Worm (Caenorhabditis elegans) whole organism, late embryonic: ENCODE results near the gene F01D5.10.

Experiments used
- F13H6.1 ChIP-seq: sonication (generic microtip); optimal IDR thresholded peaks from 2 replicates; lab custom pipeline; 2016; ENCODE audit warnings: missing genetic modification characterization, missing compliant biosample characterization
- ama-1 ChIP-seq: fragments of 150-350 bp; optimal IDR thresholded peaks from 2 replicates; lab custom pipeline; 2014
- ceh-2 ChIP-seq: sonication (generic microtip); optimal IDR thresholded peaks from 2 replicates; lab custom pipeline; 2016; ENCODE audit warnings: missing genotype, missing genetic modification characterization, missing compliant biosample characterization
- ceh-6 ChIP-seq: fragments of 200-800 bp; sonication (Bioruptor generic); optimal IDR thresholded peaks from 2 replicates; lab custom pipeline; 2018; ENCODE audit warnings: mild to moderate bottlenecking, missing genetic modification characterization, missing compliant biosample characterization
- che-1 ChIP-seq: sonication (generic microtip); optimal IDR thresholded peaks from 2 replicates; lab custom pipeline; 2016; ENCODE audit warnings: mild to moderate bottlenecking, missing genetic modification characterization, missing compliant biosample characterization
- hlh-30 ChIP-seq: sonication (generic microtip); optimal IDR thresholded peaks from 2 replicates; lab custom pipeline; 2017; ENCODE audit warnings: antibody characterized with exemption, missing genetic modification characterization, missing compliant biosample characterization; ENCODE audit not compliant: insufficient read depth
- mec-3 ChIP-seq: sonication (generic microtip); optimal IDR thresholded peaks from 2 replicates; lab custom pipeline; 2016; ENCODE audit warnings: borderline replicate concordance, missing genetic modification characterization, missing compliant biosample characterization
- nhr-11 ChIP-seq: fragments of 150-350 bp; optimal IDR thresholded peaks from 2 replicates; lab custom pipeline; 2014; ENCODE audit warnings: missing biosample characterization, missing genetic modification characterization
- pag-3 ChIP-seq: sonication (generic microtip); optimal IDR thresholded peaks from 2 replicates; lab custom pipeline; 2016; ENCODE audit warnings: missing compliant biosample characterization, missing genetic modification characterization, borderline replicate concordance
- pros-1 ChIP-seq: fragments of 150-350 bp; optimal IDR thresholded peaks from 2 replicates; lab custom pipeline; 2014; ENCODE audit warnings: missing biosample characterization, missing genetic modification reagents, missing genetic modification characterization
- sox-2 ChIP-seq: fragments of 200-800 bp; sonication (Bioruptor generic); IDR thresholded peaks from 2 replicates; pipeline ENCODE4 v1.3.6; 2022; ENCODE audit warnings: missing genetic modification reagents, missing genetic modification characterization, missing compliant biosample characterization
- tbx-2 ChIP-seq: sonication (generic microtip); optimal IDR thresholded peaks from 2 replicates; lab custom pipeline; 2016; ENCODE audit warnings: missing genetic modification characterization, missing compliant biosample characterization
- ztf-16 ChIP-seq: sonication (generic microtip); optimal IDR thresholded peaks from 2 replicates; lab custom pipeline; 2017; ENCODE audit warnings: missing genetic modification characterization, missing compliant biosample characterization

- TF ChIP-seq nhr-11: no peak
- no peak for TF ChIP-seq sox-2
- no peak for TF ChIP-seq pros-1
- TF ChIP-seq ceh-6 (GFP tag; lab: Kevin White, UChicago): no peak
- TF ChIP-seq tbx-2 (tag; lab: Kevin White, UChicago): no peak
- TF ChIP-seq ceh-2 (tag; lab: Kevin White, UChicago): no peak
- TF ChIP-seq hlh-30 (tag; lab: Kevin White, UChicago): no peak
- TF ChIP-seq mec-3: no peak
- no peak for TF ChIP-seq ztf-16
- no peak for TF ChIP-seq F13H6.1 (tag; lab: Kevin White, UChicago)
- no peak for TF ChIP-seq ama-1 (lab: Kevin White, UChicago)
- no peak for TF ChIP-seq che-1
- no peak for TF ChIP-seq pag-3 (tag; lab: Kevin White, UChicago)
Measured at ce11 chrII:13977701-13978100, 43.4 kb downstream of the F01D5.10 start.
